Worm (Caenorhabditis elegans) whole organism, midembryonic: ENCODE results near the gene lgc-33.

ENCODE experiments used
- T22C8.4 ChIP-seq: fragments of 200-800 bp; sonication (Bioruptor generic); IDR thresholded peaks from 2 replicates; pipeline ENCODE4 v1.3.6; 2022; ENCODE audit warnings: missing genetic modification characterization, missing compliant biosample characterization
- flt-1 ChIP-seq: fragments of 200-800 bp; sonication (Bioruptor generic); IDR thresholded peaks from 2 replicates; pipeline ENCODE4 v1.3.6; 2022; ENCODE audit warnings: missing genetic modification characterization, missing compliant biosample characterization
- tab-1 ChIP-seq: fragments of 200-800 bp; sonication (Bioruptor generic); IDR thresholded peaks from 2 replicates; pipeline ENCODE4 v1.3.6; 2022; ENCODE audit warnings: missing genetic modification characterization, missing compliant biosample characterization
- ztf-23 ChIP-seq: fragments of 200-800 bp; sonication (Bioruptor generic); IDR thresholded peaks from 2 replicates; pipeline ENCODE4 v1.3.6; 2022; ENCODE audit warnings: missing genetic modification reagents, missing genetic modification characterization, missing compliant biosample characterization

- TF ChIP-seq tab-1 (no peak), T22C8.4 (GFP tag; lab: Robert Waterston, UW) (no peak), ztf-23 (no peak), flt-1 (GFP tag; lab: Robert Waterston, UW) (no peak)
These were observed 10.2 kb downstream of the lgc-33 start for ce11 chrIV:855483-855882.
